Fruit fly (Drosophila melanogaster) S2 (cell line): ENCODE data around the gene sxe2.

Experiments used
- CG8478 ChIP-seq: fragments of >200 bp; optimal IDR thresholded peaks from 2 replicates; lab custom pipeline; 2018
- CTCF ChIP-seq, 2 experiments: fragments of >200 bp; optimal IDR thresholded peaks; 2 replicates each; lab custom pipeline; 2018

DNA sequence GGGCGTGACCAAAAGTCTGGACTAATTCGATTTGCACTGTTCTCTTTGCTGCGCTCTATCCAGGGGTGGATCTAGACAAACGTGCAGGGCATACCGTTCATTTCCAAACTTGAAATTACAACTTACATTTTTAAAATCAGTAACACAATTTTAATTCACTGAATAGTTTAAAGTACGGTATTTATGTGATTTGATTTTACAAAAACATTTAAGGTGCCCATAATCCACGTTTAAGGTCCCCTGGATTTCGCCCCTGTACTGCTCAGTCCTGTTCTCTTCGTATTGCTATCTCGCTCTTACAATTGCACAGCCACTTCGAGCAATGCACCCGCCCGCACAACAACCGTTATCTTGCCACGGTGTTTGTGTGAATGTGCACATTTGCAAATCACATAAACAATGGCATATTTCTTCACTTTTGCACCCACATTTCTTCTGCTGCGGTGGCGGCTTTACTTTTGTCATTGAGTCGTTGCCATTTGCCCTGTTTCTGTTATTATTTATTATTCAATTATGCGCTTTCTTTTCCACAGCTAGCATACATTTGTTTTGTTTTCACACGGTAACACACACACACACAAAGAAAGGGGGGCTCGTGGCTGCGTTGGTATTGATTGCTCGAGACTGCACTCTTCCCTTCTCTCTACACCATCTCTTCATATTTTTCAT, 14.1 kb downstream of the sxe2 start:
- no peak for TF ChIP-seq CG8478
- TF ChIP-seq CTCF (optimal IDR thresholded peaks at IDR 0.05; lab: Kevin White, UChicago), result no peak
